Worm (Caenorhabditis elegans): ENCODE results near the gene C17C3.11.

C17C3.11 gene

DNA sequence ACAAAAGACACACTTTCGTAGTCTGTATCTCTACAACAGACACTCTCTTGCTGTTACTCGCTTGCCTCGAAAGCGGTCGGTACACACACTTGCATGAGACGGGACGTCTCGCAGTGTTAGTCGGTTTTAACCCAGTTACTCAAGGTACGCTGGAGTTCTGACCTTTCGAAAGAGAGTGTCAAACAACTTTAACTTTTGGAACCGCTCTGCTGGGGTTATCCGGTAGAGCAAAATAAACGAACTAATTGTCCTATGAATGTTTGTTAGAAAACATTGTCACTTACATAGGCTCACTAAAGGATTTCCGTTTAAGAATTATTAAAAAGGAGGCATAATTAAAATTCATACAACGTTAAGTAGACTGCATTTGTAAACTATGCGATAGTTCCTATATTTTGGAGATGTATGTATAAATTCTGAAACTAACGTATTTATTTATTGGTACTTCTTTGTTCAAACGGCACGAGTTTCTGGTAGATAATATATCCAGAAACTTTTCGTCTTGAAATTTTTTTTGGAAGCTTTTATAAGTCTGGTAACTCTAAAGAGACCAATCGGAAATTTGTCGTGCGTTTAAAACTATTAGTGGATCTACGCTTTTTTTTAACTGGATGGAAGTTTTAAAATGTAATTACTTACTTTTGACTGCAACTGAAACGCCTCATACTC is 6.0 kb downstream of the C17C3.11 start (continued):
- TF ChIP-seq unc-86 (tag; optimal IDR thresholded peaks at IDR 0.05) (peak; percentile 71), pat-9 (tag; optimal IDR thresholded peaks at IDR 0.05) (peak; percentile 79), ama-1 (optimal IDR thresholded peaks at IDR 0.05) (peak; percentile 99), hlh-13 (GFP tag; optimal IDR thresholded peaks at IDR 0.05) (peak; percentile 64), Y22D7AL.16 (tag; optimal IDR thresholded peaks at IDR 0.05) (peak; percentile 58), K02D7.2 (tag; optimal IDR thresholded peaks at IDR 0.05) (peak; percentile 71), pax-1 (tag; optimal IDR thresholded peaks at IDR 0.05) (peak; percentile 59), pha-4 (tag; optimal IDR thresholded peaks at IDR 0.05) (no peak), sox-4 (tag; optimal IDR thresholded peaks at IDR 0.05) (peak; percentile 68), unc-42 (tag; optimal IDR thresholded peaks at IDR 0.05) (peak; percentile 98), sdc-2 (tag; optimal IDR thresholded peaks at IDR 0.05) (peak; percentile 36), sox-2 (GFP tag; IDR thresholded peaks at IDR 0.05) (peak; percentile 57), nfya-1 (tag; optimal IDR thresholded peaks at IDR 0.05) (peak; percentile 89), dmd-4 (tag; optimal IDR thresholded peaks at IDR 0.05; ENCODE audit: borderline replicate concordance) (no peak), gmeb-2 (tag; optimal IDR thresholded peaks at IDR 0.05) (peak; percentile 56), ceh-18 (tag; optimal IDR thresholded peaks at IDR 0.05) (peak; percentile 95), ttx-3 (tag; optimal IDR thresholded peaks at IDR 0.05) (peak; percentile 66), dve-1 (tag; optimal IDR thresholded peaks at IDR 0.05) (peak; percentile 93), lin-11 (tag; optimal IDR thresholded peaks at IDR 0.05) (peak; percentile 68), fax-1 (tag; optimal IDR thresholded peaks at IDR 0.05) (peak; percentile 68), T23F11.4 (GFP tag; optimal IDR thresholded peaks at IDR 0.05) (peak; percentile 69), ceh-34 (tag; optimal IDR thresholded peaks at IDR 0.05) (peak; percentile 91), ceh-9 (tag; optimal IDR thresholded peaks at IDR 0.05) (no peak), zip-5 (tag; optimal IDR thresholded peaks at IDR 0.05) (peak; percentile 31), unc-3 (GFP tag; conservative IDR thresholded peaks at IDR 0.05) (peak; percentile 59), unc-3 (tag; optimal IDR thresholded peaks at IDR 0.05) (peak; percentile 55), ref-2 (tag; optimal IDR thresholded peaks at IDR 0.05) (peak; percentile 82), hlh-15 (tag; optimal IDR thresholded peaks at IDR 0.05) (peak; percentile 39), nhr-232 (tag; optimal IDR thresholded peaks at IDR 0.05) (peak; percentile 60), mec-3 (tag; optimal IDR thresholded peaks at IDR 0.05; ENCODE audit: borderline replicate concordance) (no peak), odd-2 (tag; optimal IDR thresholded peaks at IDR 0.05) (no peak), ceh-45 (GFP tag; IDR thresholded peaks at IDR 0.05) (no peak), ahr-1 (tag; optimal IDR thresholded peaks at IDR 0.05) (peak; percentile 3), tbx-2 (tag; optimal IDR thresholded peaks at IDR 0.05) (peak; percentile 95), hlh-8 (tag; optimal IDR thresholded peaks at IDR 0.05) (peak; percentile 72), lim-6 (tag; optimal IDR thresholded peaks at IDR 0.05) (peak; percentile 76), hlh-30 (tag; optimal IDR thresholded peaks at IDR 0.05; ENCODE audit: insufficient read depth) (peak; percentile 3), nhr-11 (tag; optimal IDR thresholded peaks at IDR 0.05) (peak; percentile 75)

DNA sequence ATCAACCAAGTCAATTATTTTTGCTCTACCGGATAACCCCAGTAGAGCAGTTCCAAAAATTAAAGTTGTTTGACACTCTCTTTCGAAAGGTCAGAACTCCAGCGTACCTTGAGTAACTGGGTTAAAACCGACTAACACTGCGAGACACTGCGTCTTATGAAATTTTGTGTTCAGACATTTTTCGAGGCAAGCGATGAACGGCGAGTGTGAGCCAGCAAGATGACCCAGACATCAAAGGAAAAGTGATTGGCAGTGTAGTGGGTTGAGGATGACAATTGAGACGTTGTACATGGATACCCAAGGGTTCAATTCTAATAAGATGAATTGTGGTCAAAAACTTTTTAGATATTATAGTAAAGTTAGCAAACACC is 6.5 kb downstream of the C17C3.11 start:
- TF ChIP-seq tbx-7 (tag; optimal IDR thresholded peaks at IDR 0.05) (no peak), K02D7.2 (tag; optimal IDR thresholded peaks at IDR 0.05) (no peak), ceh-24 (tag; optimal IDR thresholded peaks at IDR 0.05) (no peak), unc-3 (GFP tag; conservative IDR thresholded peaks at IDR 0.05) (no peak), unc-3 (tag; optimal IDR thresholded peaks at IDR 0.05) (no peak), pax-1 (tag; optimal IDR thresholded peaks at IDR 0.05) (no peak), ahr-1 (tag; optimal IDR thresholded peaks at IDR 0.05) (no peak), npax-4 (tag; optimal IDR thresholded peaks at IDR 0.05) (no peak), ttx-3 (tag; optimal IDR thresholded peaks at IDR 0.05) (no peak), ceh-9 (tag; optimal IDR thresholded peaks at IDR 0.05) (no peak)
